Worm (Caenorhabditis elegans): ENCODE data around the gene trcs-2.
A peak's percentile ranks its signal among the peaks of the same experiment; 100 is the strongest.

Gene trcs-2

DNA sequence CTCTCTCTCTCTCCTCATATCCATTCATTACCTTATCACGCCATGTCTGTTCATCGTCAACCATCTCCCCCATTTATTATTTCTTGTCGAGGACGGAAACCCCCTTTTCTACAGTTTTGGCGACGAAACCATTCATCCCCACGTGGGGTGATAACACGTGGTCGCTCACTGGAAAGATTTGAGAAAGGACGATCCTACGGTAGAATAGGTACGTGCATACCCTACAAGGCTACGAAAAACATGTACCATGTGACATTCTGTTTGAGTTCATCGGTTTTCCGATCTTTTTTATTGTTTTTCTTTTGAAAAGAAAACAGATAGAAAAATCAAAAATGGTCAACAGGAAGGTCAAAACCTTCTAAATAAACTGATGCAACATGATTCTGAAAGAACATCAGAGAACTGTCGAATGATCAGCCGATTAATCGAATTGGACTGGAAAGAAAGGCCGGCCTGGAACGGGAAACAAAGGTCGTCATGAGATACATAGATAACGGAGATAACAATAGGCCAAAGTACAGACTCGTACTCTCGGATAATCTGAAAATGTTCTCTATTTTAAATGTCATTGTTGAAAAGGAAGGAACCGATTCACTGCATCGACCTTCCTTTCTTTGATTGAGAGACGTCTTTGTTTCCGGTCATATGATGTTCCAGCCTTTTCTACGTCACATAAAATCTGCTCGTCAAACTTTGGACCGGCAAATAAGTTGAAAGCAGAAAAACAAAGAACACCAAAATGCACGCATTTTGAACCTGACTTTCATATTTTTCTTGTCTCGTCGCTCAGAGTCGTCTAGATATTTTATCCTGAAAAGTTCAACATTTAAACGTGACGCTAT, 20.0 kb downstream of the trcs-2 start (continued):
- TF ChIP-seq jun-1 (tag; optimal IDR thresholded peaks at IDR 0.05) (no peak), tbx-2 (tag; optimal IDR thresholded peaks at IDR 0.05) (peak; percentile 79), pag-3 (tag; optimal IDR thresholded peaks at IDR 0.05; ENCODE audit: borderline replicate concordance, insufficient read depth) (no peak), nhr-77 (tag; optimal IDR thresholded peaks at IDR 0.05) (no peak)

DNA sequence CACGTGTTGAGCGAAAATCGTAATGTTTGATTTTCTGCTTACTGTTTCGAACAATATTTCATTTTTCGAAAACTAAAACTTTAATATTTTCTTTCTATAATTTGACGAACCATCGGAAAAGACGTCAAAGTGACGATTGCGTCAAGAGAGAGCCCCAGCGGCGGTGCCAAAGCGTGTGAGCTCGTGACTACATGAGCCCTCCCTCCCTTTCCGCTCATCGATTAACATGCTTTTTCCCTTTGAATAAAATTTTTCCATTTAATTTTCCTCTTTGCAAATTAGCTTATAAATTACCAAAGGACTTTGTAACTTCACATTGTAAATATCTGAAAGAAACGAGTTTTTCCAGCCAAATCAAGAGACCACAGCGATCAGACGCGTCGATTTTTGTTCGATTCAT, 20.7 kb downstream of the trcs-2 start:
- TF ChIP-seq ztf-4 (tag; optimal IDR thresholded peaks at IDR 0.05) (no peak), lsy-2 (tag; optimal IDR thresholded peaks at IDR 0.05) (peak; percentile 21 to 40), zip-4 (GFP tag; optimal IDR thresholded peaks at IDR 0.05) (no peak), lir-3 (tag; optimal IDR thresholded peaks at IDR 0.05; ENCODE audit: poor library complexity) (no peak), lin-14 (GFP tag; optimal IDR thresholded peaks at IDR 0.05) (peak; percentile 57), ceh-82 (tag; optimal IDR thresholded peaks at IDR 0.05) (peak in 1 of 3 experiments; percentile 10), elt-2 (tag; optimal IDR thresholded peaks at IDR 0.05) (no peak), dpl-1 (GFP tag; optimal IDR thresholded peaks at IDR 0.05) (peak in 1 of 3 experiments; percentile 41), isw-1 (GFP tag; IDR thresholded peaks at IDR 0.05) (no peak), rnt-1 (tag; optimal IDR thresholded peaks at IDR 0.05) (peak; percentile 29), efl-1 (optimal IDR thresholded peaks at IDR 0.05) (peak in 1 of 2 experiments; percentile 29), efl-1 (GFP tag; optimal IDR thresholded peaks at IDR 0.05 in 1 of 2) (peak in 1 of 2 experiments; percentile 5), lin-39 (tag; optimal IDR thresholded peaks at IDR 0.05) (no peak), jun-1 (tag; optimal IDR thresholded peaks at IDR 0.05) (no peak), nhr-77 (tag; optimal IDR thresholded peaks at IDR 0.05) (no peak), lin-13 (GFP tag; optimal IDR thresholded peaks at IDR 0.05) (no peak), fkh-8 (tag; optimal IDR thresholded peaks at IDR 0.05) (peak; percentile 59)

DNA sequence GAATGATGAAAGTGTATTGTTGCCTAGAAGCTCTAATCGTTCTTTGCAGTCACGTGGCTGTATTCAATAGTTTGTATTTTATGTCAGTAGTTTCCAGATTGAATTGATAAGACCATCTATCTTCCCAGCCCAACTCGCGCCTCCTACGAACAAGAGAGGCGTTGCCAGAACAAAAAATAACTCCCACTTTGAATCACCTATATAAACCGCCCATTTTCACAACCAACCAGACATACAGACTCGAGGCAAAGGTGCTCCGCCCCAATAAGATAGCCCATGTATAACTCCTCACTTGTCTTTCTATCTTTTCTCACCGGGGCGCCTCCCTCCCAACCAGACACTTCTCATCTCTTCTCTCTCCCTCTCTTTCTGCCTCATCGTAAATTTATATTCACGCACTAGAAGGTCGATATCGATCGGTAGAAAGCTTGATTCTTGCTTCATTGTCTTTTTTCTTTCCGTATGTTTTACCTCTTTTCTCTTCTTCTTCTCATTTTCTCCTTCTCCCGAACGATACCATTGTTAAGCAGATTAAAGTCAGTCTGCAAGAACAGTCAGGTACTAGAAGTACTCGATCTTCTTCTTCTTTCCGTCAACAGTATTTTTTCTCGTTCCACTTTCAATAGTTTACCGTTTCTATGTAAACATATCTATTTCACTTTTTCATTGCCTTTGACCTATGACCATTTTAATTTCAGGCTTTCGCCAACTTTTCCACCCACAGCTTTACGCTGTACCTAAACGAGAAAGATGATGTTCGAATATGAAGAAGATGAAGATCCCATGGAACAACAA, 21.3 kb downstream of the trcs-2 start, which contains the start of gene mak-1:
TSS of gene mak-1 (plus strand) at position 693 of the 795 bp plus-strand sequence.
- no peak for TF ChIP-seq unc-62 (GFP tag; optimal IDR thresholded peaks at IDR 0.05)
- TF ChIP-seq ces-1 (GFP tag; optimal IDR thresholded peaks at IDR 0.05), result no peak
- TF ChIP-seq nhr-47 (tag; optimal IDR thresholded peaks at IDR 0.05), result peak; percentile 22
- no peak for TF ChIP-seq unc-30 (tag; optimal IDR thresholded peaks at IDR 0.05)
- no peak for TF ChIP-seq pax-3 (tag; optimal IDR thresholded peaks at IDR 0.05)
- peak; percentile 2 for TF ChIP-seq mep-1 (tag; optimal IDR thresholded peaks at IDR 0.05)
- TF ChIP-seq ama-1 (optimal IDR thresholded peaks at IDR 0.05), result peak; percentile 55
- no peak for TF ChIP-seq zip-4 (GFP tag; optimal IDR thresholded peaks at IDR 0.05)
- no peak for TF ChIP-seq ets-5 (GFP tag; IDR thresholded peaks at IDR 0.05)
- no peak for TF ChIP-seq Y116A8C.19 (tag; optimal IDR thresholded peaks at IDR 0.05; ENCODE audit: borderline replicate concordance)
- TF ChIP-seq elt-2 (tag; optimal IDR thresholded peaks at IDR 0.05), result peak; percentile 71
- TF ChIP-seq ceh-8 (GFP tag; optimal IDR thresholded peaks at IDR 0.05), result no peak
- no peak for TF ChIP-seq C34B4.2 (tag; optimal IDR thresholded peaks at IDR 0.05)
- peak; percentile 11 for TF ChIP-seq swsn-7 (tag; optimal IDR thresholded peaks at IDR 0.05)
- TF ChIP-seq F16B12.6 (tag; optimal IDR thresholded peaks at IDR 0.05), result no peak
- TF ChIP-seq lsy-2 (tag; optimal IDR thresholded peaks at IDR 0.05), result peak in 1 of 2 experiments; percentile 20
- TF ChIP-seq ceh-82 (tag; optimal IDR thresholded peaks at IDR 0.05), result no peak
- TF ChIP-seq nhr-28 (tag; optimal IDR thresholded peaks at IDR 0.05), result no peak
- no peak for TF ChIP-seq fkh-8 (tag; optimal IDR thresholded peaks at IDR 0.05)
- TF ChIP-seq elt-3 (tag; optimal IDR thresholded peaks at IDR 0.05), result peak in 1 of 6 experiments; percentile 59
- peak; percentile 42 for TF ChIP-seq lir-3 (tag; optimal IDR thresholded peaks at IDR 0.05; ENCODE audit: poor library complexity)
- no peak for TF ChIP-seq fkh-10 (GFP tag; optimal IDR thresholded peaks at IDR 0.05)
- TF ChIP-seq nhr-77 (tag; optimal IDR thresholded peaks at IDR 0.05), result no peak
- no peak for TF ChIP-seq nhr-12 (tag; optimal IDR thresholded peaks at IDR 0.05)
- TF ChIP-seq C04F5.9 (tag; optimal IDR thresholded peaks at IDR 0.05), result no peak
- no peak for TF ChIP-seq nhr-237 (tag; optimal IDR thresholded peaks at IDR 0.05)
- no peak for TF ChIP-seq pqm-1 (tag; optimal IDR thresholded peaks at IDR 0.05)
- no peak for TF ChIP-seq unc-98 (GFP tag; IDR thresholded peaks at IDR 0.05)
- TF ChIP-seq fkh-4 (tag; optimal IDR thresholded peaks at IDR 0.05; ENCODE audit: borderline replicate concordance), result no peak
- TF ChIP-seq lin-35 (GFP tag; optimal IDR thresholded peaks at IDR 0.05), result peak; percentile 26 to 56
- no peak for TF ChIP-seq hpl-2 (GFP tag; optimal IDR thresholded peaks at IDR 0.05)
- no peak for TF ChIP-seq dsc-1 (tag; optimal IDR thresholded peaks at IDR 0.05)
- TF ChIP-seq lin-13 (GFP tag; optimal IDR thresholded peaks at IDR 0.05), result no peak
